Fruit fly (Drosophila melanogaster) whole organism, embryonic: ENCODE data around the gene CG11670.

Experiments
- Awh ChIP-seq: fragments of 200-800 bp; sonication (Bioruptor generic); IDR thresholded peaks from 2 replicates; pipeline ENCODE4, ENCODE4 v1.3.6; 2022; ENCODE audit warnings: missing biosample characterization, missing genetic modification characterization
- Bdp1 ChIP-seq: fragments of 200-800 bp; sonication (Bioruptor generic); optimal IDR thresholded peaks from 3 replicates; lab custom pipeline; 2016; ENCODE audit warnings: missing biosample characterization, missing genetic modification characterization
- BtbVII ChIP-seq: fragments of 200-800 bp; sonication (Bioruptor generic); optimal IDR thresholded peaks from 3 replicates; lab custom pipeline; 2017; ENCODE audit warnings: missing biosample characterization, mild to moderate bottlenecking, missing genetic modification characterization
- CG12236 ChIP-seq: fragments of 200-800 bp; sonication (Bioruptor generic); optimal IDR thresholded peaks from 2 replicates; lab custom pipeline; 2016; ENCODE audit warnings: missing biosample characterization, missing genetic modification characterization
- CG12769 ChIP-seq: fragments of 200-800 bp; sonication (Bioruptor generic); optimal IDR thresholded peaks from 2 replicates; lab custom pipeline; 2019; ENCODE audit warnings: missing biosample characterization, mild to moderate bottlenecking, missing genetic modification characterization, moderate library complexity
- CG12942 ChIP-seq: fragments of 200-800 bp; sonication (Bioruptor generic); optimal IDR thresholded peaks from 3 replicates; lab custom pipeline; 2016; ENCODE audit warnings: missing biosample characterization, missing genetic modification characterization
- CG13287 ChIP-seq: fragments of 200-800 bp; sonication (Bioruptor generic); IDR thresholded peaks from 2 replicates; pipeline ENCODE4 v1.3.6; 2022; ENCODE audit warnings: missing biosample characterization, missing genetic modification characterization; ENCODE audit not compliant: partially characterized antibody
- CG13775 ChIP-seq: fragments of 200-800 bp; sonication (Bioruptor generic); optimal IDR thresholded peaks from 3 replicates; lab custom pipeline; 2017; ENCODE audit warnings: missing biosample characterization, mild to moderate bottlenecking, missing genetic modification characterization
- CG14710 ChIP-seq: fragments of 200-800 bp; sonication (Bioruptor generic); optimal IDR thresholded peaks from 3 replicates; lab custom pipeline; 2019; ENCODE audit warnings: missing biosample characterization, mild to moderate bottlenecking, missing genetic modification characterization, moderate library complexity
- CG14965 ChIP-seq: fragments of 200-800 bp; sonication (Bioruptor generic); optimal IDR thresholded peaks from 2 replicates; lab custom pipeline; 2016; ENCODE audit warnings: missing biosample characterization, missing genetic modification characterization, borderline replicate concordance
- CG15073 ChIP-seq: fragments of 200-800 bp; sonication (Bioruptor generic); optimal IDR thresholded peaks from 2 replicates; lab custom pipeline; 2016; ENCODE audit warnings: missing biosample characterization, missing genetic modification characterization
- CG15479 ChIP-seq: fragments of 200-800 bp; sonication (Bioruptor generic); optimal IDR thresholded peaks from 3 replicates; lab custom pipeline; 2019; ENCODE audit warnings: missing biosample characterization, mild to moderate bottlenecking, missing genetic modification characterization, moderate library complexity
- CG17612 ChIP-seq: fragments of 200-800 bp; sonication (Bioruptor generic); IDR thresholded peaks from 2 replicates; pipeline ENCODE4 v1.3.6; 2022; ENCODE audit warnings: missing biosample characterization, missing genetic modification characterization
- CG2678 ChIP-seq: fragments of 200-800 bp; sonication (Bioruptor generic); optimal IDR thresholded peaks from 3 replicates; lab custom pipeline; 2019; ENCODE audit warnings: missing biosample characterization, mild to moderate bottlenecking, missing genetic modification characterization, moderate library complexity
- CG2889 ChIP-seq: fragments of 200-800 bp; sonication (Bioruptor generic); IDR thresholded peaks from 3 replicates; pipeline ENCODE4 v1.3.6; 2022; ENCODE audit warnings: missing biosample characterization, missing genetic modification characterization
- CG30403 ChIP-seq: fragments of 200-800 bp; sonication (Bioruptor generic); optimal IDR thresholded peaks from 3 replicates; lab custom pipeline; 2016; ENCODE audit warnings: missing biosample characterization, missing genetic modification characterization
- CG3163 ChIP-seq: fragments of 200-800 bp; sonication (Bioruptor generic); optimal IDR thresholded peaks from 3 replicates; lab custom pipeline; 2016; ENCODE audit warnings: missing biosample characterization, missing genetic modification characterization
- CG32772 ChIP-seq: fragments of 200-800 bp; sonication (Bioruptor generic); IDR thresholded peaks from 2 replicates; pipeline ENCODE4 v1.3.6; 2022; ENCODE audit warnings: missing biosample characterization, missing genetic modification characterization
- CG3281 ChIP-seq: fragments of 200-800 bp; sonication (Bioruptor generic); optimal IDR thresholded peaks from 3 replicates; lab custom pipeline; 2017; ENCODE audit warnings: missing biosample characterization, mild to moderate bottlenecking, missing genetic modification characterization
- CG34376 ChIP-seq: fragments of 200-800 bp; sonication (Bioruptor generic); optimal IDR thresholded peaks from 2 replicates; lab custom pipeline; 2018; ENCODE audit warnings: missing biosample characterization, mild to moderate bottlenecking, missing genetic modification characterization
- CG4820 ChIP-seq: fragments of 200-800 bp; sonication (Bioruptor generic); optimal IDR thresholded peaks from 3 replicates; lab custom pipeline; 2016; ENCODE audit warnings: missing biosample characterization, missing genetic modification characterization
- CG5180 ChIP-seq: fragments of 200-800 bp; sonication (Bioruptor generic); optimal IDR thresholded peaks from 3 replicates; lab custom pipeline; 2017; ENCODE audit warnings: missing biosample characterization, missing genetic modification characterization, mild to moderate bottlenecking, moderate library complexity, missing genetic modification reagents
- CG7839 ChIP-seq: fragments of 200-800 bp; sonication (Bioruptor generic); optimal IDR thresholded peaks from 3 replicates; lab custom pipeline; 2018; ENCODE audit warnings: missing biosample characterization, mild to moderate bottlenecking, missing genetic modification characterization, moderate library complexity
- CG8290 ChIP-seq, 3 experiments: fragments of 200-800 bp; sonication (Bioruptor generic); optimal IDR thresholded peaks; 2 replicates each; lab custom pipeline; 2016 to 2019; ENCODE audit warnings: missing biosample characterization in 3 of 3, missing genetic modification characterization in 3 of 3, mild to moderate bottlenecking in 2 of 3, moderate library complexity in 1 of 3
- CG9215 ChIP-seq: fragments of 200-800 bp; sonication (Bioruptor generic); IDR thresholded peaks from 2 replicates; pipeline ENCODE4 v1.3.6; 2022; ENCODE audit warnings: missing biosample characterization, missing genetic modification characterization
- D19A ChIP-seq: fragments of 200-800 bp; optimal IDR thresholded peaks from 3 replicates; lab custom pipeline; 2019; ENCODE audit warnings: missing biosample characterization, mild to moderate bottlenecking, missing genetic modification characterization, moderate library complexity
- D19B ChIP-seq: fragments of 200-800 bp; sonication (Bioruptor generic); optimal IDR thresholded peaks from 2 replicates; lab custom pipeline; 2017; ENCODE audit warnings: missing biosample characterization, mild to moderate bottlenecking, missing genetic modification characterization
- Dfd ChIP-seq, 2 experiments: fragments of >200 bp; optimal IDR thresholded peaks; 2 replicates each; lab custom pipeline; 2017; ENCODE audit warnings: missing biosample characterization in 2 of 2, missing genetic modification characterization in 2 of 2
- Dip3 ChIP-seq: fragments of 200-800 bp; sonication (Bioruptor generic); optimal IDR thresholded peaks from 3 replicates; lab custom pipeline; 2016; ENCODE audit warnings: missing biosample characterization, missing genetic modification characterization
- Ets65A ChIP-seq: fragments of 200-800 bp; sonication (Bioruptor generic); peaks from one replicate; lab custom pipeline; 2016; ENCODE audit warnings: missing biosample characterization, missing genetic modification characterization
- Gsc ChIP-seq: fragments of 200-800 bp; sonication (Bioruptor generic); IDR thresholded peaks from 2 replicates; pipeline ENCODE4 v1.3.6; 2022; ENCODE audit warnings: missing biosample characterization, missing genetic modification characterization
- HmgD ChIP-seq: fragments of 200-800 bp; sonication (Bioruptor generic); optimal IDR thresholded peaks from 3 replicates; lab custom pipeline; 2016; ENCODE audit warnings: missing biosample characterization, missing genetic modification characterization
- Hr39 ChIP-seq: fragments of >200 bp; optimal IDR thresholded peaks from 2 replicates; lab custom pipeline; 2017
- Kr ChIP-seq: fragments of 200-800 bp; sonication (Bioruptor generic); optimal IDR thresholded peaks from 2 replicates; lab custom pipeline; 2017; ENCODE audit warnings: missing biosample characterization, mild to moderate bottlenecking, missing genetic modification characterization
- Lim3 ChIP-seq: fragments of 200-800 bp; sonication (Bioruptor generic); IDR thresholded peaks from 2 replicates; pipeline ENCODE4 v1.3.6; 2022; ENCODE audit warnings: missing biosample characterization, missing genetic modification characterization
- MBD-R2 ChIP-seq: fragments of 200-800 bp; sonication (Bioruptor generic); IDR thresholded peaks from 2 replicates; pipeline ENCODE4 v1.3.6; 2022; ENCODE audit warnings: missing biosample characterization, missing genetic modification characterization
- Mrtf ChIP-seq: fragments of 200-800 bp; sonication (Bioruptor generic); IDR thresholded peaks from 3 replicates; pipeline ENCODE4 v1.3.6; 2022; ENCODE audit warnings: missing biosample characterization, missing genetic modification characterization
- NC2β ChIP-seq: fragments of 200-800 bp; sonication (Bioruptor generic); optimal IDR thresholded peaks from 2 replicates; lab custom pipeline; 2016; ENCODE audit warnings: missing biosample characterization, missing genetic modification characterization
- NK7.1 ChIP-seq: fragments of 200-800 bp; sonication (Bioruptor generic); optimal IDR thresholded peaks from 3 replicates; lab custom pipeline; 2016; ENCODE audit warnings: missing biosample characterization, missing genetic modification characterization
- Six4 ChIP-seq: fragments of 200-800 bp; sonication (Bioruptor generic); optimal IDR thresholded peaks from 2 replicates; lab custom pipeline; 2016; ENCODE audit warnings: missing biosample characterization, missing genetic modification characterization
- al ChIP-seq: fragments of 200-800 bp; sonication (Bioruptor generic); IDR thresholded peaks from 2 replicates; pipeline ENCODE4 v1.3.6; 2022; ENCODE audit warnings: missing biosample characterization, missing genetic modification characterization
- cad ChIP-seq: fragments of >200 bp; optimal IDR thresholded peaks from 2 replicates; lab custom pipeline; 2017; ENCODE audit warnings: missing biosample characterization, missing genetic modification characterization
- dan ChIP-seq: fragments of 200-800 bp; sonication (Bioruptor generic); IDR thresholded peaks from 2 replicates; pipeline ENCODE4 v1.3.6; 2022; ENCODE audit warnings: missing biosample characterization, missing genetic modification characterization
- eyg ChIP-seq: fragments of 200-800 bp; sonication (Bioruptor generic); optimal IDR thresholded peaks from 3 replicates; lab custom pipeline; 2016; ENCODE audit warnings: missing biosample characterization, missing genetic modification characterization
- fu2 ChIP-seq: fragments of 200-800 bp; sonication (Bioruptor generic); optimal IDR thresholded peaks from 2 replicates; lab custom pipeline; 2016; ENCODE audit warnings: missing biosample characterization, missing genetic modification characterization
- jigr1 ChIP-seq: fragments of 200-800 bp; sonication (Bioruptor generic); IDR thresholded peaks from 3 replicates; pipeline ENCODE4 v1.3.6; 2022; ENCODE audit warnings: missing biosample characterization, missing genetic modification characterization
- ken ChIP-seq: fragments of 200-800 bp; sonication (Bioruptor generic); IDR thresholded peaks from 3 replicates; pipeline ENCODE4 v1.3.6; 2022; ENCODE audit warnings: missing biosample characterization, missing genetic modification characterization
- mirr ChIP-seq: fragments of 200-800 bp; sonication (Bioruptor generic); optimal IDR thresholded peaks from 3 replicates; lab custom pipeline; 2018; ENCODE audit warnings: missing biosample characterization, mild to moderate bottlenecking, missing genetic modification characterization
- pho ChIP-seq: fragments of 200-800 bp; sonication (Bioruptor generic); optimal IDR thresholded peaks from 2 replicates; lab custom pipeline; 2016; ENCODE audit warnings: missing biosample characterization, missing genetic modification characterization
- pnt ChIP-seq: fragments of 200-800 bp; sonication (Bioruptor generic); optimal IDR thresholded peaks from 3 replicates; lab custom pipeline; 2016; ENCODE audit warnings: missing biosample characterization, missing genetic modification characterization
- sens ChIP-seq: fragments of 200-800 bp; sonication (Bioruptor generic); peaks from one replicate; lab custom pipeline; 2016; ENCODE audit warnings: missing biosample characterization, missing genetic modification characterization
- toy ChIP-seq: fragments of 200-800 bp; sonication (Bioruptor generic); IDR thresholded peaks from 2 replicates; pipeline ENCODE4 v1.3.6; 2022; ENCODE audit warnings: missing biosample characterization, missing genetic modification characterization

Gene CG11670

DNA sequence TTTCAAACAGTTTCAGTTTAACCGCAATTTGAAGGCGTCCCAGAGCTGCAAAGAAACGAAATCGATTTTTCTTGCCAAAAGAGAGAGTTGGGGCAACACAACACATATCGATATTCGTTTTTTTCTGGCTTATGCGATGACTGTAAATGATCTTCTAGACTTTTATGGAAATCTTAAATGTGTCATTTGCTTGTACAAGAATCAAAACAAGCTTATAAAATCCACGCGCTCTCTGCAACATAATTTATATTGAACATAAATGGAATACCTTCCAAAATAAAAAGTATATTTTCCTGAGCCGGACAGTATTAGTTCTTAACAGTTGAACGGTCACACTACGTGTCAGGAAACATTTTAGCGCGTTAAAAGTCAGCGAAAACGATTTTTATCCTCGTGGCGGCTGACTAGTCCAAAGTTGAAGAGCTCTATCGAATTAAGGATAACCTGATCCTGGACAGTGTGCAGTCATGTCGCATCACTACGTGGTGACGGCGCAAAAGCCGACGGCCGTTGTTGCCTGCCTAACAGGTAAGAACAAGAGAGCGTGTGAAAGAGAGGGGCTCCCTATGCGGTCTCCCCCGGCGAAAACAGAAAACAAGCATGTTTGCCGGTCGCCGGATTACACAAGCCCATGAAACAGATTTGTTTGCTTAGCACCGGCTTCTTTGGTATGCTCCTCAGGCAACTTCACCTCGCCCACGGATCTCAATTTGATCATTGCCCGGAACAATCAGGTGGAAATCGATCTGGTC is 10.3 kb downstream of the CG11670 start, which contains the start of gene pic (continued):
- TF ChIP-seq CG13287 (GFP tag; lab: Robert Waterston, UW): peak; percentile 87
- no peak for TF ChIP-seq CG2889 (GFP tag; lab: Robert Waterston, UW)
- TF ChIP-seq CG5180 (GFP tag; lab: Kevin White, UChicago): no peak
- TF ChIP-seq Kr (GFP tag; lab: Kevin White, UChicago): no peak
- TF ChIP-seq CG8290 (GFP tag; optimal IDR thresholded peaks at IDR 0.05; lab: Kevin White, UChicago): no peak
- no peak for TF ChIP-seq CG8290 (tag; optimal IDR thresholded peaks at IDR 0.05; lab: Kevin White, UChicago)
- TF ChIP-seq CG9215 (GFP tag; lab: Robert Waterston, UW): no peak
- TF ChIP-seq NC2β (GFP tag; lab: Kevin White, UChicago): peak; percentile 16
- peak; percentile 26 for TF ChIP-seq HmgD
- no peak for TF ChIP-seq Ets65A
- no peak for TF ChIP-seq CG17612 (GFP tag; lab: Robert Waterston, UW)
- no peak for TF ChIP-seq CG13775
- no peak for TF ChIP-seq fu2
- no peak for TF ChIP-seq CG2678 (tag; lab: Kevin White, UChicago)
- TF ChIP-seq CG12236: no peak
- TF ChIP-seq CG3163 (GFP tag; lab: Kevin White, UChicago): peak; percentile 1
- no peak for TF ChIP-seq CG32772 (GFP tag; lab: Robert Waterston, UW)
- TF ChIP-seq CG14965 (GFP tag; lab: Kevin White, UChicago): no peak
- TF ChIP-seq D19A (tag; lab: Kevin White, UChicago): no peak
- TF ChIP-seq mirr: no peak
- no peak for TF ChIP-seq Gsc (GFP tag; lab: Robert Waterston, UW)
- no peak for TF ChIP-seq CG34376 (GFP tag; lab: Kevin White, UChicago)
- no peak for TF ChIP-seq BtbVII (GFP tag; lab: Kevin White, UChicago)
- no peak for TF ChIP-seq CG15479
- peak; percentile 76 for TF ChIP-seq CG14710 (tag; lab: Kevin White, UChicago)
- no peak for TF ChIP-seq CG12942 (GFP tag; lab: Kevin White, UChicago)
- TF ChIP-seq NK7.1 (GFP tag; lab: Kevin White, UChicago): no peak
- TF ChIP-seq Lim3 (GFP tag; lab: Robert Waterston, UW): no peak
- no peak for TF ChIP-seq Dip3 (GFP tag; lab: Kevin White, UChicago)
- TF ChIP-seq toy (GFP tag; lab: Robert Waterston, UW): no peak
- TF ChIP-seq pho: no peak
- no peak for TF ChIP-seq al
- peak; percentile 56; the same call in 1 of the 2 replicates for TF ChIP-seq MBD-R2
- TF ChIP-seq ken (GFP tag; lab: Robert Waterston, UW): no peak
- peak; percentile 74 for TF ChIP-seq sens (GFP tag; lab: Kevin White, UChicago)
- no peak for TF ChIP-seq D19B (GFP tag; lab: Kevin White, UChicago)
- TF ChIP-seq cad (GFP tag; lab: Kevin White, UChicago): no peak
- no peak for TF ChIP-seq Awh (GFP tag; lab: Robert Waterston, UW)
- TF ChIP-seq Bdp1 (GFP tag; lab: Kevin White, UChicago): no peak
- no peak for TF ChIP-seq Mrtf (GFP tag; lab: Robert Waterston, UW)
- no peak for TF ChIP-seq CG4820 (GFP tag; lab: Kevin White, UChicago)
- no peak for TF ChIP-seq CG15073 (GFP tag; lab: Kevin White, UChicago)
- no peak for TF ChIP-seq Dfd (GFP tag; optimal IDR thresholded peaks at IDR 0.05; lab: Kevin White, UChicago)
- no peak for TF ChIP-seq dan
- peak; percentile 26 for TF ChIP-seq eyg (GFP tag; lab: Kevin White, UChicago)
- TF ChIP-seq Hr39 (lab: Kevin White, UChicago): no peak
- TF ChIP-seq CG30403: no peak
- TF ChIP-seq CG12769 (tag; lab: Kevin White, UChicago): no peak
- TF ChIP-seq pnt (GFP tag; lab: Kevin White, UChicago): no peak
- TF ChIP-seq Six4 (GFP tag; lab: Kevin White, UChicago): no peak
- TF ChIP-seq jigr1 (GFP tag; lab: Robert Waterston, UW): no peak
- no peak for TF ChIP-seq CG7839 (tag; lab: Kevin White, UChicago)
- no peak for TF ChIP-seq CG3281 (GFP tag; lab: Kevin White, UChicago)
